Worm (Caenorhabditis elegans) whole organism, L3 larva: ENCODE measurements around the gene F31A3.3.

Experiments used
- ceh-9 ChIP-seq: sonication (generic microtip); optimal IDR thresholded peaks from 2 replicates; lab custom pipeline; 2018; ENCODE audit warnings: missing biosample characterization, missing genetic modification characterization
- nhr-25 ChIP-seq: sonication (generic microtip); optimal IDR thresholded peaks from 2 replicates; lab custom pipeline; 2017; ENCODE audit warnings: missing biosample characterization, missing genetic modification characterization

- TF ChIP-seq nhr-25 (tag; lab: Kevin White, UChicago): no peak
- no peak for TF ChIP-seq ceh-9 (tag; lab: Kevin White, UChicago)
Observed at ce11 chrX:17509048-17509776, 24.7 kb downstream of the F31A3.3 start.
